Worm (Caenorhabditis elegans): ENCODE results near the gene pxl-1.

The pxl-1 gene

DNA sequence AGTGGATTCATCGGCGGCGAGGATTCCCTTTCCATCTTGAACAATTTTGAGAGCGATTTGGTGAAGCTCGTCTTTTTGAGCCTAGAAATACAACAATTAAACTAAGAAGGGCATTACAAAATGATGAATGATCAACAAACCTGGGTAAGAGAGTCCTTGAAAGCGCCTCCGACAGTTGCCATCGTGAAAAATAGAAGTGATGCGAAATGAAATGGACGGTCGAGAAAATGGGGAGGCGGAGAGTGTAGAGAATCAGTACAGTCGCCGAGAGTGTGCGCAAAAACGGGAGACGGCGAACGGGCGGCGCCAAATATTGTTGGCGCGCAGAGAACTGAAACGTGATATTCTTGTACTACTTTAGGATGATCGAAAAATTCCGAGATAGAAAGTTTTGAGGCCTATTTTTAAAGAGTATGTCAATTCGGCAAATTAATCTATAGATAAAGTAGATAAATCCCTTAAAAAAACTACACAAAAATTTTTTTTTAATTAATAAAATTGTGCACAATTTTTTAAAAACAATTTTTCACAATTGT is 19.6 kb downstream of the pxl-1 start, which contains the start of gene aldo-2 (continued):
- TF ChIP-seq F23B12.7 (tag; optimal IDR thresholded peaks at IDR 0.05; ENCODE audit: insufficient read depth): no peak
- peak; percentile 53 for TF ChIP-seq ama-1 (optimal IDR thresholded peaks at IDR 0.05)
- TF ChIP-seq ama-1 (GFP tag; optimal IDR thresholded peaks at IDR 0.05): peak in 1 of 2 experiments; percentile 15
- no peak for TF ChIP-seq let-607 (tag; optimal IDR thresholded peaks at IDR 0.05)
- TF ChIP-seq madf-8 (GFP tag; conservative IDR thresholded peaks at IDR 0.05): peak; percentile 97
- peak; percentile 70 for TF ChIP-seq aptf-2 (GFP tag; conservative IDR thresholded peaks at IDR 0.05)
- TF ChIP-seq rec-8 (tag; optimal IDR thresholded peaks at IDR 0.05): no peak
- peak; percentile 94 for TF ChIP-seq ceh-91 (GFP tag; IDR thresholded peaks at IDR 0.05)
- 0 out of 2 replicates have a peak, but pooled peaks have one; percentile 23 for TF ChIP-seq ceh-100 (GFP tag; IDR thresholded peaks at IDR 0.05)
- TF ChIP-seq B0336.3 (GFP tag; IDR thresholded peaks at IDR 0.05): 0 out of 2 replicates have a peak, but pooled peaks have one; percentile 58
- no peak for TF ChIP-seq F52B5.7 (tag; optimal IDR thresholded peaks at IDR 0.05)
- peak; percentile 93 for TF ChIP-seq D2030.7 (GFP tag; IDR thresholded peaks at IDR 0.05)
- peak; percentile 69 for TF ChIP-seq Y67H2A.10 (GFP tag; conservative IDR thresholded peaks at IDR 0.05)
- TF ChIP-seq ztf-28 (GFP tag; IDR thresholded peaks at IDR 0.05): peak; percentile 50; the same call in 1 of the 2 replicates
- peak; percentile 82 for TF ChIP-seq lsl-1 (GFP tag; optimal IDR thresholded peaks at IDR 0.05)
- peak; percentile 83 for TF ChIP-seq snpc-3.4 (tag; optimal IDR thresholded peaks at IDR 0.05)
- TF ChIP-seq mcd-1 (GFP tag; IDR thresholded peaks at IDR 0.05): peak; percentile 69
- peak; percentile 49; the same call in 1 of the 2 replicates for TF ChIP-seq Y56A3A.18 (GFP tag; IDR thresholded peaks at IDR 0.05)
- 0 out of 2 replicates have a peak, but pooled peaks have one; percentile 72 for TF ChIP-seq aptf-3 (GFP tag; IDR thresholded peaks at IDR 0.05)
- peak; percentile 67; the same call in 1 of the 2 replicates for TF ChIP-seq lin-26 (GFP tag; IDR thresholded peaks at IDR 0.05)
- TF ChIP-seq dox-1 (GFP tag; IDR thresholded peaks at IDR 0.05): peak; percentile 86
- TF ChIP-seq nhr-80 (tag; optimal IDR thresholded peaks at IDR 0.05): peak; percentile 36
- TF ChIP-seq ZK185.1 (tag; optimal IDR thresholded peaks at IDR 0.05; ENCODE audit: poor library complexity, severe bottlenecking): peak; percentile 40
- TF ChIP-seq atf-7 (tag; optimal IDR thresholded peaks at IDR 0.05): no peak
- TF ChIP-seq xnd-1 (tag; optimal IDR thresholded peaks at IDR 0.05): peak; percentile 92
- peak; percentile 39 for TF ChIP-seq zim-3 (tag; optimal IDR thresholded peaks at IDR 0.05)
- peak; percentile 92 for TF ChIP-seq madf-3 (GFP tag; IDR thresholded peaks at IDR 0.05)
- TF ChIP-seq B0261.1 (tag; optimal IDR thresholded peaks at IDR 0.05): no peak
- TF ChIP-seq cebp-1 (GFP tag; IDR thresholded peaks at IDR 0.05): no peak
- TF ChIP-seq cebp-1 (tag; optimal IDR thresholded peaks at IDR 0.05): peak; percentile 42
- peak; percentile 84 for TF ChIP-seq tlf-1 (GFP tag; optimal IDR thresholded peaks at IDR 0.05)
- TF ChIP-seq Y79H2A.3 (GFP tag; conservative IDR thresholded peaks at IDR 0.05): peak; percentile 75
- TF ChIP-seq madf-6 (GFP tag; IDR thresholded peaks at IDR 0.05): peak; percentile 99
- peak; percentile 84 for TF ChIP-seq C17E4.6 (GFP tag; IDR thresholded peaks at IDR 0.05)
- peak; percentile 44; the same call in 1 of the 2 replicates for TF ChIP-seq egl-44 (GFP tag; IDR thresholded peaks at IDR 0.05)
- peak; percentile 36 for TF ChIP-seq athp-1 (tag; optimal IDR thresholded peaks at IDR 0.05)

DNA sequence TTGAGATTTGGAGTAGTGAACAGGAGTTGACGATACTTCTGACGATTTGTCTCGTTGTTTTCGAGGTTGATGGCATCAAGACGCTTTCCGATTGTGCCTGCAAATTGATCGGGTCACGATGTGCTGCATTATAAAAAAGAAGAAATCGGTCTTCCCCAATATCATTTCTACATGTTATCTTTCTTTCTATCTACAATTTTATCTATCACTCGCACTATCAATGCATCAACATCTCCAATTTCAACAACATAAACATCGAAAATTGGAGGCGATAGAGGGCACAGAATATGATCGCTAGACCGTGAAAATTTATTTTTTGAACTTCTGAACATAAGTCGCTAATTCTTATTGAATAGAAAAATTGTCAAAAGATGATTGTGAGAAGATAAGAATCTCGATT is 20.1 kb downstream of the pxl-1 start:
- TF ChIP-seq dox-1 (GFP tag; IDR thresholded peaks at IDR 0.05) (no peak), bed-2 (GFP tag; IDR thresholded peaks at IDR 0.05) (no peak), zim-3 (tag; optimal IDR thresholded peaks at IDR 0.05) (no peak), ceh-27 (GFP tag; optimal IDR thresholded peaks at IDR 0.05) (no peak), T07F8.4 (tag; optimal IDR thresholded peaks at IDR 0.05) (no peak), efl-1 (GFP tag; optimal IDR thresholded peaks at IDR 0.05) (no peak), B0035.1 (tag; optimal IDR thresholded peaks at IDR 0.05) (no peak), lin-35 (GFP tag; optimal IDR thresholded peaks at IDR 0.05) (no peak)

All from whole organism, young adult.